Fruit fly (Drosophila melanogaster) whole organism, embryonic: ENCODE measurements around the gene Wnt6.
A peak's percentile ranks its signal among the peaks of the same experiment; 100 is the strongest.

ENCODE experiments used
- C15 ChIP-seq: fragments of 200-800 bp; sonication (Bioruptor generic); IDR thresholded peaks from 3 replicates; pipeline ENCODE4 v1.3.6; 2022; ENCODE audit warnings: missing biosample characterization, missing genetic modification characterization
- CG10654 ChIP-seq: fragments of 200-800 bp; sonication (Bioruptor generic); optimal IDR thresholded peaks from 2 replicates; lab custom pipeline; 2016; ENCODE audit warnings: missing biosample characterization, missing genetic modification characterization
- CG11398 ChIP-seq: fragments of 200-800 bp; sonication (Bioruptor generic); optimal IDR thresholded peaks from 2 replicates; lab custom pipeline; 2016; ENCODE audit warnings: missing biosample characterization, missing genetic modification characterization
- CG12219 ChIP-seq: fragments of 200-800 bp; sonication (Bioruptor generic); optimal IDR thresholded peaks from 3 replicates; lab custom pipeline; 2018; ENCODE audit warnings: missing biosample characterization, mild to moderate bottlenecking, missing genetic modification characterization
- CG12391 ChIP-seq: fragments of 200-800 bp; sonication (Bioruptor generic); optimal IDR thresholded peaks from 3 replicates; lab custom pipeline; 2018; ENCODE audit warnings: missing biosample characterization, mild to moderate bottlenecking, missing genetic modification characterization, moderate library complexity
- CG14441 ChIP-seq: fragments of 200-800 bp; sonication (Bioruptor generic); IDR thresholded peaks from 2 replicates; pipeline ENCODE4 v1.3.6; 2022; ENCODE audit warnings: missing biosample characterization, missing genetic modification characterization
- CG16863 ChIP-seq: fragments of 200-800 bp; sonication (Bioruptor generic); optimal IDR thresholded peaks from 3 replicates; lab custom pipeline; 2016; ENCODE audit warnings: missing biosample characterization, missing genetic modification characterization
- CG17328 ChIP-seq: fragments of 200-800 bp; sonication (Bioruptor generic); IDR thresholded peaks from 2 replicates; pipeline ENCODE4 v1.3.6; 2022; ENCODE audit warnings: missing biosample characterization, missing genetic modification characterization
- CG30403 ChIP-seq: fragments of 200-800 bp; sonication (Bioruptor generic); optimal IDR thresholded peaks from 3 replicates; lab custom pipeline; 2016; ENCODE audit warnings: missing biosample characterization, missing genetic modification characterization
- CG31441 ChIP-seq: fragments of 200-800 bp; sonication (Bioruptor generic); IDR thresholded peaks from 2 replicates; pipeline ENCODE4 v1.3.6; 2022; ENCODE audit warnings: missing biosample characterization, missing genetic modification characterization
- CG3163 ChIP-seq: fragments of 200-800 bp; sonication (Bioruptor generic); optimal IDR thresholded peaks from 3 replicates; lab custom pipeline; 2016; ENCODE audit warnings: missing biosample characterization, missing genetic modification characterization
- CG4730 ChIP-seq: fragments of 200-800 bp; sonication (Bioruptor generic); IDR thresholded peaks from 2 replicates; pipeline ENCODE4 v1.3.6; 2022; ENCODE audit warnings: missing biosample characterization, missing genetic modification characterization
- CG5245 ChIP-seq: fragments of 200-800 bp; sonication (Bioruptor generic); optimal IDR thresholded peaks from 3 replicates; lab custom pipeline; 2016; ENCODE audit warnings: missing biosample characterization, missing genetic modification characterization
- CG5953 ChIP-seq: fragments of 200-800 bp; sonication (Bioruptor generic); IDR thresholded peaks from 2 replicates; pipeline ENCODE4 v1.3.6; 2022; ENCODE audit warnings: missing biosample characterization, missing genetic modification characterization
- CG6272 ChIP-seq: fragments of 200-800 bp; sonication (Bioruptor generic); IDR thresholded peaks from 2 replicates; pipeline ENCODE4 v1.3.6; 2022; ENCODE audit warnings: missing biosample characterization, missing genetic modification characterization
- CG7357 ChIP-seq: fragments of 200-800 bp; sonication (Bioruptor generic); IDR thresholded peaks from 3 replicates; pipeline ENCODE4 v1.3.6; 2022; ENCODE audit warnings: missing biosample characterization, missing genetic modification characterization
- CTCF ChIP-seq: fragments of 200-800 bp; sonication (Bioruptor generic); optimal IDR thresholded peaks from 2 replicates; lab custom pipeline; 2017; ENCODE audit warnings: missing biosample characterization, mild to moderate bottlenecking, missing genetic modification characterization, moderate library complexity
- Drgx ChIP-seq: fragments of 200-800 bp; sonication (Bioruptor generic); IDR thresholded peaks from 2 replicates; pipeline ENCODE4 v1.3.6; 2022; ENCODE audit warnings: missing biosample characterization, missing genetic modification characterization
- E2f2 ChIP-seq: fragments of 200-800 bp; sonication (Bioruptor generic); IDR thresholded peaks from 2 replicates; pipeline ENCODE4 v1.3.6; 2022; ENCODE audit warnings: missing biosample characterization, missing genetic modification characterization
- ERR ChIP-seq: fragments of 200-800 bp; sonication (Bioruptor generic); optimal IDR thresholded peaks from 2 replicates; lab custom pipeline; 2016; ENCODE audit warnings: missing biosample characterization, missing genetic modification characterization
- HLH3B ChIP-seq: fragments of 200-800 bp; sonication (Bioruptor generic); IDR thresholded peaks from 2 replicates; pipeline ENCODE4 v1.3.6; 2022; ENCODE audit warnings: missing biosample characterization, missing genetic modification characterization
- Hr78 ChIP-seq, 2 experiments: fragments of 200-800 bp in 1 of 2; fragments of >200 bp in 1 of 2; sonication (Bioruptor generic) in 1 of 2; optimal IDR thresholded peaks; 2 replicates each; lab custom pipeline; 2017 to 2019; ENCODE audit warnings: missing biosample characterization in 2 of 2, missing genetic modification characterization in 2 of 2, mild to moderate bottlenecking in 1 of 2, moderate library complexity in 1 of 2
- Lpt ChIP-seq: fragments of >200 bp; optimal IDR thresholded peaks from 2 replicates; lab custom pipeline; 2018; ENCODE audit warnings: missing biosample characterization, missing genetic modification characterization
- Oli ChIP-seq: fragments of 200-800 bp; sonication (Bioruptor generic); optimal IDR thresholded peaks from 2 replicates; lab custom pipeline; 2018; ENCODE audit warnings: missing biosample characterization, mild to moderate bottlenecking, missing genetic modification characterization, moderate library complexity
- Ptx1 ChIP-seq: fragments of 200-800 bp; sonication (Bioruptor generic); IDR thresholded peaks from 2 replicates; pipeline ENCODE4 v1.3.6; 2022; ENCODE audit warnings: missing biosample characterization, missing genetic modification characterization
- Sox100B ChIP-seq: fragments of 200-800 bp; sonication (Bioruptor generic); optimal IDR thresholded peaks from 3 replicates; lab custom pipeline; 2018; ENCODE audit warnings: missing biosample characterization, mild to moderate bottlenecking, missing genetic modification characterization
- Sox102F ChIP-seq: fragments of 200-800 bp; sonication (Bioruptor generic); optimal IDR thresholded peaks from 2 replicates; lab custom pipeline; 2018; ENCODE audit warnings: missing biosample characterization, mild to moderate bottlenecking, missing genetic modification characterization, moderate library complexity
- Sry-β ChIP-seq: fragments of 200-800 bp; sonication (Bioruptor generic); optimal IDR thresholded peaks from 2 replicates; lab custom pipeline; 2018; ENCODE audit warnings: missing biosample characterization, mild to moderate bottlenecking, missing genetic modification characterization, moderate library complexity
- Xrp1 ChIP-seq: fragments of 200-800 bp; sonication (Bioruptor generic); IDR thresholded peaks from 2 replicates; pipeline ENCODE4 v1.3.6; 2022; ENCODE audit warnings: missing biosample characterization, missing genetic modification characterization
- ab ChIP-seq: fragments of 200-800 bp; sonication (Bioruptor generic); optimal IDR thresholded peaks from 2 replicates; lab custom pipeline; 2016; ENCODE audit warnings: missing biosample characterization, missing genetic modification characterization
- aop ChIP-seq: fragments of 200-800 bp; sonication (Bioruptor generic); IDR thresholded peaks from 2 replicates; pipeline ENCODE4 v1.3.6; 2022; ENCODE audit warnings: missing biosample characterization, missing genetic modification characterization
- ase ChIP-seq: fragments of 200-800 bp; sonication (Bioruptor generic); IDR thresholded peaks from 3 replicates; pipeline ENCODE4 v1.3.6; 2022; ENCODE audit warnings: missing biosample characterization, missing genetic modification characterization
- ash1 ChIP-seq: fragments of 200-800 bp; sonication (Bioruptor generic); optimal IDR thresholded peaks from 2 replicates; lab custom pipeline; 2018; ENCODE audit warnings: missing biosample characterization, mild to moderate bottlenecking, missing genetic modification characterization
- az2 ChIP-seq: fragments of 200-800 bp; sonication (Bioruptor generic); optimal IDR thresholded peaks from 3 replicates; lab custom pipeline; 2016; ENCODE audit warnings: missing biosample characterization, missing genetic modification characterization
- bbx ChIP-seq: fragments of 200-800 bp; sonication (Bioruptor generic); IDR thresholded peaks from 2 replicates; pipeline ENCODE4 v1.3.6; 2022; ENCODE audit warnings: missing biosample characterization, missing genetic modification characterization; ENCODE audit not compliant: partially characterized antibody
- chif ChIP-seq, 2 experiments: fragments of 200-800 bp; sonication (Bioruptor generic); optimal IDR thresholded peaks; 3 replicates each; lab custom pipeline; 2016; ENCODE audit warnings: missing biosample characterization in 2 of 2, missing genetic modification characterization in 2 of 2
- crc ChIP-seq: fragments of 200-800 bp; sonication (Bioruptor generic); optimal IDR thresholded peaks from 2 replicates; lab custom pipeline; 2016; ENCODE audit warnings: missing biosample characterization, missing genetic modification characterization
- dmrt99B ChIP-seq: fragments of 200-800 bp; sonication (Bioruptor generic); optimal IDR thresholded peaks from 2 replicates; lab custom pipeline; 2018; ENCODE audit warnings: missing biosample characterization, mild to moderate bottlenecking, missing genetic modification characterization, moderate library complexity
- ems ChIP-seq: fragments of 200-800 bp; sonication (Bioruptor generic); optimal IDR thresholded peaks from 3 replicates; lab custom pipeline; 2016; ENCODE audit warnings: missing biosample characterization, missing genetic modification characterization
- ewg ChIP-seq: fragments of 200-800 bp; sonication (Bioruptor generic); optimal IDR thresholded peaks from 3 replicates; lab custom pipeline; 2017; ENCODE audit warnings: mild to moderate bottlenecking, missing biosample characterization, missing genetic modification reagents, missing genetic modification characterization
- gfzf ChIP-seq: fragments of 200-800 bp; sonication (Bioruptor generic); optimal IDR thresholded peaks from 2 replicates; lab custom pipeline; 2016; ENCODE audit warnings: missing biosample characterization, mild to moderate bottlenecking, missing genetic modification characterization, moderate library complexity
- hkb ChIP-seq, 2 experiments: fragments of 200-800 bp in 1 of 2; fragments of >200 bp in 1 of 2; sonication (Bioruptor generic) in 1 of 2; IDR thresholded peaks in 1 of 2; optimal IDR thresholded peaks in 1 of 2; 2 replicates each; pipeline versions ENCODE4 v1.3.6 to Lab custom; 2017 to 2022; ENCODE audit warnings: missing biosample characterization in 1 of 2, missing genetic modification characterization in 1 of 2
- lab ChIP-seq: fragments of 200-800 bp; sonication (Bioruptor generic); optimal IDR thresholded peaks from 3 replicates; lab custom pipeline; 2017; ENCODE audit warnings: missing biosample characterization, missing genetic modification characterization, mild to moderate bottlenecking, moderate library complexity, missing genetic modification reagents
- onecut ChIP-seq: fragments of 200-800 bp; sonication (Bioruptor generic); IDR thresholded peaks from 2 replicates; pipeline ENCODE4 v1.3.6; 2022; ENCODE audit warnings: missing biosample characterization, missing genetic modification characterization
- pfk ChIP-seq: fragments of 200-800 bp; sonication (Bioruptor generic); optimal IDR thresholded peaks from 2 replicates; lab custom pipeline; 2018; ENCODE audit warnings: missing biosample characterization, mild to moderate bottlenecking, missing genetic modification characterization, moderate library complexity
- prd ChIP-seq, 3 experiments: fragments of >200 bp in 2 of 3; fragments of 200-800 bp in 1 of 3; sonication (Bioruptor generic) in 1 of 3; optimal IDR thresholded peaks in 2 of 3; IDR thresholded peaks in 1 of 3; 2 replicates in 2 of 3; 3 replicates in 1 of 3; pipeline versions ENCODE4 v1.3.6 to Lab custom; 2017 to 2022; ENCODE audit warnings: missing biosample characterization in 1 of 3, missing genetic modification characterization in 1 of 3
- sens-2 ChIP-seq: fragments of 200-800 bp; sonication (Bioruptor generic); IDR thresholded peaks from 2 replicates; pipeline ENCODE4 v1.3.6; 2022; ENCODE audit warnings: missing biosample characterization, missing genetic modification characterization
- sna ChIP-seq: fragments of 200-800 bp; sonication (Bioruptor generic); IDR thresholded peaks from 2 replicates; pipeline ENCODE4 v1.3.6; 2022; ENCODE audit warnings: missing biosample characterization, missing genetic modification characterization; ENCODE audit not compliant: partially characterized antibody
- so ChIP-seq: fragments of 200-800 bp; sonication (Bioruptor generic); IDR thresholded peaks from 3 replicates; pipeline ENCODE4 v1.3.6; 2022; ENCODE audit warnings: missing biosample characterization, missing genetic modification characterization
- vvl ChIP-seq: fragments of 200-800 bp; sonication (Bioruptor generic); IDR thresholded peaks from 2 replicates; pipeline ENCODE4 v1.3.6; 2022; ENCODE audit warnings: missing biosample characterization, missing genetic modification characterization
- zfh2 ChIP-seq: fragments of 200-800 bp; sonication (Bioruptor generic); optimal IDR thresholded peaks from 2 replicates; lab custom pipeline; 2016; ENCODE audit warnings: missing biosample characterization, missing genetic modification characterization

Gene Wnt6

DNA sequence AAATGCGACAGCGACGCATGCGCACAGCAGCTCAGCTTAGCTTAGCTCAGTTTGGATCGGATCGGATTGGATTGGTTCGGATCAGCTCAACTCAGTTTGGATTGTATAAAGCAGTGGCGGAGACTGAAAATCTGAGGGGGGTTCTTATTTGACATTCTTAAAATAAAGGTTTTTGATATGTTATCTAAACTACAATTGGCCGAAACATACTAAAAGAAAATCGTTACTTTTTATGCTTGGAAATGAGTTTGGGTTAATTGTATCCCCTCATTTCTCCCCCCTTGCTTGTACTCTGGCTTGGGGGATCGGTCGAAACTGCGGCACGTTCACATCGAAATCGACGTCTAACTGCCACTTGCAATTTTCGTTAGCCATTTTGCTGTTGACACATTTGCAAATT lies 42.6 kb downstream of the Wnt6 start:
- TF ChIP-seq az2 (peak; percentile 2), E2f2 (GFP tag; lab: Robert Waterston, UW) (peak; percentile 28; the same call in 1 of the 2 replicates), crc (GFP tag; lab: Kevin White, UChicago) (no peak), CG6272 (GFP tag; lab: Robert Waterston, UW) (peak; percentile 17; the same call in 1 of the 2 replicates), CG17328 (peak; percentile 51), HLH3B (peak; percentile 75), CG31441 (peak; percentile 48), Lpt (GFP tag; lab: Kevin White, UChicago) (no peak), pfk (no peak), bbx (GFP tag; lab: Robert Waterston, UW) (no peak), CG12391 (tag; lab: Kevin White, UChicago) (peak; percentile 40), lab (GFP tag; lab: Kevin White, UChicago) (no peak), zfh2 (GFP tag; lab: Kevin White, UChicago) (no peak), CG30403 (GFP tag; lab: Kevin White, UChicago) (peak; percentile 2), aop (GFP tag; lab: Robert Waterston, UW) (no peak), ems (GFP tag; lab: Kevin White, UChicago) (no peak), hkb (optimal IDR thresholded peaks at IDR 0.05; lab: Kevin White, UChicago) (no peak), hkb (GFP tag; IDR thresholded peaks at IDR 0.05; lab: Robert Waterston, UW) (peak; percentile 77), Xrp1 (peak; percentile 62; the same call in 1 of the 2 replicates), sens-2 (GFP tag; lab: Robert Waterston, UW) (peak; percentile 19; the same call in 1 of the 2 replicates), ash1 (GFP tag; lab: Kevin White, UChicago) (no peak), onecut (GFP tag; lab: Robert Waterston, UW) (0 out of 2 replicates have a peak, but pooled peaks have one; percentile 15), CG5245 (GFP tag; lab: Kevin White, UChicago) (peak; percentile 6), CG4730 (GFP tag; lab: Robert Waterston, UW) (peak; percentile 32; the same call in 1 of the 2 replicates), chif (GFP tag; optimal IDR thresholded peaks at IDR 0.05; lab: Kevin White, UChicago) (peak; percentile 22 to 23), Drgx (GFP tag; lab: Robert Waterston, UW) (peak; percentile 94), so (peak; percentile 48; the same call in 2 of the 3 replicates), Sry-β (GFP tag; lab: Kevin White, UChicago) (no peak), Hr78 (GFP tag; optimal IDR thresholded peaks at IDR 0.05; lab: Kevin White, UChicago) (no peak), ERR (no peak), CG12219 (GFP tag; lab: Kevin White, UChicago) (peak; percentile 27), Sox100B (GFP tag; lab: Kevin White, UChicago) (peak; percentile 18), Ptx1 (peak; percentile 60), C15 (GFP tag; lab: Robert Waterston, UW) (0 out of 3 replicates have a peak, but pooled peaks have one; percentile 33), CG11398 (GFP tag; lab: Kevin White, UChicago) (no peak), gfzf (GFP tag; lab: Kevin White, UChicago) (no peak), CTCF (GFP tag; lab: Kevin White, UChicago) (no peak), vvl (GFP tag; lab: Robert Waterston, UW) (peak; percentile 82), CG5953 (GFP tag; lab: Robert Waterston, UW) (no peak), CG16863 (GFP tag; lab: Kevin White, UChicago) (peak; percentile 5), ewg (GFP tag; lab: Kevin White, UChicago) (peak; percentile 6), ase (peak; percentile 59; the same call in 2 of the 3 replicates), CG10654 (peak; percentile 2), ab (no peak), CG7357 (GFP tag; lab: Robert Waterston, UW) (0 out of 3 replicates have a peak, but pooled peaks have one; percentile 10), CG14441 (GFP tag; lab: Robert Waterston, UW) (peak; percentile 55), sna (GFP tag; lab: Robert Waterston, UW) (no peak), Oli (tag; lab: Kevin White, UChicago) (peak; percentile 30), Sox102F (GFP tag; lab: Kevin White, UChicago) (peak; percentile 55), CG3163 (GFP tag; lab: Kevin White, UChicago) (no peak), prd (optimal IDR thresholded peaks at IDR 0.05; lab: Kevin White, UChicago) (no peak), prd (GFP tag; IDR thresholded peaks at IDR 0.05; lab: Robert Waterston, UW) (peak; percentile 57; the same call in 2 of the 3 replicates), dmrt99B (tag; lab: Kevin White, UChicago) (peak; percentile 70)
